Fruit fly (Drosophila melanogaster) whole organism, pupa: ENCODE measurements around the gene CG4161.

Experiments used
- CG8159 ChIP-seq: fragments of 200-800 bp; sonication (Bioruptor generic); optimal IDR thresholded peaks from 3 replicates; lab custom pipeline; 2018; ENCODE audit warnings: missing biosample characterization, mild to moderate bottlenecking, missing genetic modification characterization, moderate library complexity
- CG8301 ChIP-seq: fragments of 200-800 bp; sonication (Bioruptor generic); optimal IDR thresholded peaks from 2 replicates; lab custom pipeline; 2018; ENCODE audit warnings: missing biosample characterization, mild to moderate bottlenecking, missing genetic modification characterization
- CG9948 ChIP-seq: fragments of 200-800 bp; sonication (Bioruptor generic); optimal IDR thresholded peaks from 2 replicates; lab custom pipeline; 2018; ENCODE audit warnings: missing biosample characterization, mild to moderate bottlenecking, missing genetic modification characterization, moderate library complexity

DNA sequence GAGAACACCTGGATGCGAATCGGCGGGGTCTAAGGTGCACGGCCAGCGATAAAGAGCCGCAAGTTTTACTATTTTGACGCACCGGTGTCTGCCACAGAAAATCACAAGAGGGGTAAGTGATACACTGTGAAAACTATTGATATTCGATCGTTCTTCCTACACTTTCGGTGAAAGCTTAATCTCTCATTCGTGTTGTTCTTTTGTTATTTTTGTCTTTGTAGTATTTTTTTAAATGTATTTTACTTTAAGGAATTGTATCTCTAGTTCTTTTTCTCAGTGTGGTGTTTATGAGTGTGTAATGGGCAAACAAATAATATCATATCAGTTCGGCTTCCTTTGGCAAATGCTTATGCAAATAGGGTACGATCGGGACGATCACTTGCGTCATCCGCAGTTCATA is 849 bp upstream of the CG4161 start:
- TF ChIP-seq CG8301 (no peak), CG9948 (tag; lab: Kevin White, UChicago) (no peak), CG8159 (tag; lab: Kevin White, UChicago) (no peak)
